Fruit fly (Drosophila melanogaster): ENCODE measurements around the gene CG6154.
A peak's percentile ranks its signal among the peaks of the same experiment; 100 is the strongest.

Gene CG6154

DNA sequence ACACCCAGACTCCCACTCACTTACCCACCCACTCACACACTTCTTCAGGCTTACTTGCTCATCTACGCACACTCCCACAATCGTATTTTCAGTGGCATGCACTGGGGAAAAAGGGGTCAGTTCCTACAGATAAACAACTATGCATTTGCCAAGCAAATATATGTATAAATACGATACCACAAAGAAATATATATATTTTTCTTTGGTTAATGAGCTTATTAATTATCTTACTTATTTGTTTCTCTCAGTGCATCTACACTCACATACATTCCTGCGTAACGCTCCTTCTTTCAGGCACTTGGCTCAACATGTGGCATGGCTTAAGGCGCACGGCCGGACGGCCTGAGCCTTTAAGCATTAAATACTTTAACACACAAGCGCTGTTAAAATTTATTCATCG lies 17.9 kb downstream of the CG6154 start (continued):
- TF ChIP-seq cg (GFP tag; optimal IDR thresholded peaks at IDR 0.05) (no peak), shn (GFP tag; optimal IDR thresholded peaks at IDR 0.05) (no peak), kay (GFP tag; optimal IDR thresholded peaks at IDR 0.05) (no peak), Usf (GFP tag; optimal IDR thresholded peaks at IDR 0.05) (no peak), ci (GFP tag; IDR thresholded peaks at IDR 0.05) (no peak), CG2875 (GFP tag; optimal IDR thresholded peaks at IDR 0.05) (no peak), CG16815 (GFP tag; optimal IDR thresholded peaks at IDR 0.05) (no peak), Pdp1 (GFP tag; optimal IDR thresholded peaks at IDR 0.05) (no peak), HLHmδ (GFP tag; optimal IDR thresholded peaks at IDR 0.05) (no peak), seq (GFP tag; IDR thresholded peaks at IDR 0.05) (peak; percentile 55), lola (GFP tag; optimal IDR thresholded peaks at IDR 0.05) (no peak), Atf6 (GFP tag; IDR thresholded peaks at IDR 0.05) (peak; percentile 66; the same call in 1 of the 2 replicates), eve (GFP tag; optimal IDR thresholded peaks at IDR 0.05) (no peak), Hmx (GFP tag; optimal IDR thresholded peaks at IDR 0.05) (no peak), MTF-1 (GFP tag; optimal IDR thresholded peaks at IDR 0.05; ENCODE audit: borderline replicate concordance) (no peak), Bdp1 (GFP tag; optimal IDR thresholded peaks at IDR 0.05) (no peak), CG16813 (GFP tag; IDR thresholded peaks at IDR 0.05; ENCODE audit: partially characterized antibody) (no peak), CG10366 (GFP tag; IDR thresholded peaks at IDR 0.05) (peak; percentile 42; the same call in 1 of the 2 replicates), dmrt11E (tag; optimal IDR thresholded peaks at IDR 0.05) (no peak), Mes4 (GFP tag; optimal IDR thresholded peaks at IDR 0.05) (no peak), otp (GFP tag; IDR thresholded peaks at IDR 0.05) (no peak), Doc3 (GFP tag; IDR thresholded peaks at IDR 0.05; ENCODE audit: partially characterized antibody) (no peak), emc (GFP tag; optimal IDR thresholded peaks at IDR 0.05) (no peak), CG9817 (tag; optimal IDR thresholded peaks at IDR 0.05) (peak; percentile 59), BEAF-32 (GFP tag; optimal IDR thresholded peaks at IDR 0.05) (no peak), hkb (optimal IDR thresholded peaks at IDR 0.05) (no peak), hkb (GFP tag; IDR thresholded peaks at IDR 0.05) (no peak), CG42726 (GFP tag; IDR thresholded peaks at IDR 0.05; ENCODE audit: partially characterized antibody) (no peak), Elba2 (GFP tag; optimal IDR thresholded peaks at IDR 0.05) (no peak), amos (GFP tag; IDR thresholded peaks at IDR 0.05; ENCODE audit: partially characterized antibody) (no peak), unc-4 (GFP tag; IDR thresholded peaks at IDR 0.05; ENCODE audit: partially characterized antibody) (no peak), CG12769 (tag; optimal IDR thresholded peaks at IDR 0.05) (peak; percentile 62), Nf-YA (GFP tag; IDR thresholded peaks at IDR 0.05) (peak; percentile 37; the same call in 1 of the 2 replicates), Abd-B (GFP tag; optimal IDR thresholded peaks at IDR 0.05) (no peak), nmo (GFP tag; optimal IDR thresholded peaks at IDR 0.05) (no peak), CG11085 (GFP tag; IDR thresholded peaks at IDR 0.05) (no peak), sna (GFP tag; IDR thresholded peaks at IDR 0.05; ENCODE audit: partially characterized antibody) (no peak), ssp (GFP tag; IDR thresholded peaks at IDR 0.05) (0 out of 2 replicates have a peak, but pooled peaks have one; percentile 21), CG8924 (tag; optimal IDR thresholded peaks at IDR 0.05) (peak; percentile 30), Opbp (GFP tag; IDR thresholded peaks at IDR 0.05; ENCODE audit: partially characterized antibody) (no peak), nom (GFP tag; optimal IDR thresholded peaks at IDR 0.05) (no peak), jing (GFP tag; optimal IDR thresholded peaks at IDR 0.05) (no peak), CG15696 (tag; optimal IDR thresholded peaks at IDR 0.05) (no peak), CG5180 (GFP tag; optimal IDR thresholded peaks at IDR 0.05) (peak; percentile 39), Asciz (GFP tag; optimal IDR thresholded peaks at IDR 0.05) (peak; percentile 28), HLH4C (GFP tag; IDR thresholded peaks at IDR 0.05; ENCODE audit: partially characterized antibody) (no peak), sens-2 (GFP tag; IDR thresholded peaks at IDR 0.05) (peak; percentile 47; the same call in 1 of the 2 replicates), ems (GFP tag; optimal IDR thresholded peaks at IDR 0.05) (peak; percentile 21), CG17186 (GFP tag; optimal IDR thresholded peaks at IDR 0.05) (no peak), Hr3 (GFP tag; optimal IDR thresholded peaks at IDR 0.05) (no peak)

Data from whole organism, embryonic.